Worm (Caenorhabditis elegans) whole organism, L4 larva: Measurements from ENCODE around the gene spdl-1.

ENCODE experiments used
- ZK546.5 ChIP-seq, 2 experiments: sonication (generic microtip); optimal IDR thresholded peaks; 2 replicates each; lab custom pipeline; 2017; ENCODE audit warnings: missing biosample characterization in 2 of 2, missing genetic modification characterization in 2 of 2
- ama-1 ChIP-seq: fragments of 150-350 bp; optimal IDR thresholded peaks from 2 replicates; lab custom pipeline; 2014; ENCODE audit warnings: inconsistent platforms, mixed read lengths
- cey-2 ChIP-seq: sonication (generic microtip); optimal IDR thresholded peaks from 3 replicates; lab custom pipeline; 2017; ENCODE audit warnings: missing genetic modification characterization, mild to moderate bottlenecking, missing compliant biosample characterization, antibody characterized with exemption, borderline replicate concordance; ENCODE audit not compliant: insufficient read depth
- dve-1 ChIP-seq: sonication (generic microtip); optimal IDR thresholded peaks from 2 replicates; lab custom pipeline; 2017; ENCODE audit warnings: antibody characterized with exemption, mild to moderate bottlenecking, missing genetic modification characterization, missing compliant biosample characterization; ENCODE audit not compliant: insufficient read depth
- egl-27 ChIP-seq: sonication (generic microtip); optimal IDR thresholded peaks from 3 replicates; lab custom pipeline; 2017; ENCODE audit warnings: missing biosample characterization, missing genetic modification reagents, missing genetic modification characterization
- fos-1 ChIP-seq: fragments of 150-350 bp; optimal IDR thresholded peaks from 2 replicates; lab custom pipeline; 2014; ENCODE audit warnings: missing biosample characterization, missing genetic modification characterization
- lin-13 ChIP-seq: fragments of 150-350 bp; optimal IDR thresholded peaks from 2 replicates; lab custom pipeline; 2014; ENCODE audit warnings: missing biosample characterization, missing genetic modification reagents, missing genetic modification characterization
- lin-39 ChIP-seq: fragments of 150-350 bp; optimal IDR thresholded peaks from 2 replicates; lab custom pipeline; 2014; ENCODE audit warnings: missing biosample characterization, missing genetic modification reagents, missing genetic modification characterization
- nhr-111 ChIP-seq: fragments of 200-800 bp; sonication (Bioruptor generic); optimal IDR thresholded peaks from 2 replicates; lab custom pipeline; 2018; ENCODE audit warnings: mild to moderate bottlenecking, missing genetic modification characterization, missing compliant biosample characterization
- nhr-6 ChIP-seq: fragments of 150-350 bp; optimal IDR thresholded peaks from 2 replicates; lab custom pipeline; 2014; ENCODE audit warnings: missing biosample characterization, missing genetic modification characterization
- nhr-77 ChIP-seq: fragments of 150-350 bp; optimal IDR thresholded peaks from 2 replicates; lab custom pipeline; 2014; ENCODE audit warnings: missing biosample characterization, missing genetic modification characterization
- pqm-1 ChIP-seq: sonication (generic microtip); optimal IDR thresholded peaks from 2 replicates; lab custom pipeline; 2017; ENCODE audit warnings: missing biosample characterization, missing genetic modification characterization
- snpc-4 ChIP-seq: fragments of 150-350 bp; optimal IDR thresholded peaks from 2 replicates; lab custom pipeline; 2014; ENCODE audit warnings: missing biosample characterization, missing genetic modification characterization
- zag-1 ChIP-seq: fragments of 150-350 bp; optimal IDR thresholded peaks from 2 replicates; lab custom pipeline; 2014; ENCODE audit warnings: missing biosample characterization, missing genetic modification characterization

DNA sequence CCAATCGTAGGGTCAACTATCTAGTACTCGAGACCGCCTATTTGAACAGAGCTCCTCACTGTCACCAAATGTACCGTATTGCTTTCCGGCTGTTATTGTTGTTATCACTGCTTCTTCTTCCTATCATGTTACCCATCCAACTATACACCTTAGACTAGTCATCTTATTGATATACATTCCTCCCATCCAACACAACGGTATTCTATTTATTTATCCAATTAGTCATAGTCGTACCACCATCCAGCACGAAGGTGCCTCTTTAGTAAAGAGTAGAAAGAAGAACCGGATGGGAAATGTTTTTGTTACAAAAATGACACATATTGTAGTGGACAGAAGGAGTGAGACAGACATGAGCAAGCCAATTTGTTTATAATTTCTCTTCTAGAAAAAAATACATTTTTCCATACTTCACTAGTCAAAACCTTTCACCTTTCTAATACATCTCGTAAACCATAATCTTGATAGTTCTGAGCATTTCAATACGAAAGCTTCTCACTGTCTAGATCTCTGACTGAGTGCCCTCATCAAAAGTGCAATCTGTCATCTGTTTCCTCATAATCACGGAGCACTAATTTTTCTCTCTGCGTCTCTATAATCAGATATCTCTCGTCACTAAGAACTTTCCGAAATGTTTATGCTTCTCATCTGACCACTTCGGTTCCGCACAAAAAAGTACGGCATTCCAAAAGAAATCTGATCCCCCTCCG lies 28.9 kb downstream of the spdl-1 start:
- TF ChIP-seq nhr-111 (GFP tag; lab: Kevin White, UChicago) (no peak), dve-1 (tag; lab: Kevin White, UChicago) (peak; percentile 16), fos-1 (tag; lab: Kevin White, UChicago) (no peak), zag-1 (tag; lab: Kevin White, UChicago) (no peak), pqm-1 (tag; lab: Kevin White, UChicago) (no peak), snpc-4 (tag; lab: Kevin White, UChicago) (no peak), egl-27 (no peak), ama-1 (lab: Kevin White, UChicago) (no peak), lin-39 (tag; lab: Kevin White, UChicago) (no peak), nhr-6 (tag; lab: Kevin White, UChicago) (peak; percentile 70), lin-13 (GFP tag; lab: Kevin White, UChicago) (no peak), cey-2 (tag; lab: Kevin White, UChicago) (no peak), ZK546.5 (tag; optimal IDR thresholded peaks at IDR 0.05; lab: Kevin White, UChicago) (no peak), nhr-77 (tag; lab: Kevin White, UChicago) (no peak)
